Worm (Caenorhabditis elegans) whole organism, late embryonic: ENCODE measurements around the gene F54C9.14.

Experiments
- fkh-10 ChIP-seq: fragments of 150-350 bp; optimal IDR thresholded peaks from 2 replicates; lab custom pipeline; 2014; ENCODE audit warnings: missing biosample characterization, missing genetic modification reagents, missing genetic modification characterization
- ztf-16 ChIP-seq: sonication (generic microtip); optimal IDR thresholded peaks from 2 replicates; lab custom pipeline; 2017; ENCODE audit warnings: missing genetic modification characterization, missing compliant biosample characterization

- TF ChIP-seq ztf-16 (tag; lab: Kevin White, UChicago) (no peak), fkh-10 (GFP tag; lab: Kevin White, UChicago) (no peak)
Measured at ce11 chrII:8612470-8612869, 50.4 kb downstream of the F54C9.14 start, which contains the start of gene T22C8.1.
